Fruit fly (Drosophila melanogaster) S2 (cell line): Measurements from ENCODE around the gene karr.

Experiments
- CG8478 ChIP-seq: fragments of >200 bp; optimal IDR thresholded peaks from 2 replicates; lab custom pipeline; 2018
- CTCF ChIP-seq, 2 experiments: fragments of >200 bp; optimal IDR thresholded peaks; 2 replicates each; lab custom pipeline; 2018

DNA sequence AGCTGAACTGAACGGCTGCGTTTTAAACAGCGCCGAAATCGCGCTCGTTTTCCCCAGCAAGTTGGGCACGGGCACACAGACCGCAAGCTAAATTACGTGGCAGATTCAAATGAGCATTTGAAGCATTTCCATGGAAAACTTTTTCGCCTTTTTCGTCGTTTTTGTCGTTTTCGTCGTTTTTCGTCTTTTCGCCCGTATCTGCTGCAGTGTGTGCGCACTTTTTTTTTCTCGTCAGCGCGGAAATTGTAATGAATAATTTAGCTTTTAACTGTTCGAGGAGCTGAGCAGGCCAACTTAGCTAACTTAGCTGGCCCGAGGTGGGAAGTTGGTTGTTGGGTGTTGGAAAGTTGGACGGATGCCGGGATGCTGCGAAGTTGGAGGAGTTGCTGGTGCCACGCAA is 19.2 kb upstream of the karr start:
- no peak for TF ChIP-seq CG8478 (lab: Kevin White, UChicago)
- no peak for TF ChIP-seq CTCF (optimal IDR thresholded peaks at IDR 0.05; lab: Kevin White, UChicago)
